Fruit fly (Drosophila melanogaster): ENCODE data around the gene CG31140.

Gene CG31140

dm6 chr3R:23933684-23934575 lies 29.1 kb upstream of the CG31140 start, which contains the start of gene CG5854 (continued):
- TF ChIP-seq MTF-1 (GFP tag; optimal IDR thresholded peaks at IDR 0.05; ENCODE audit: borderline replicate concordance) (peak; percentile 66), Elba2 (GFP tag; optimal IDR thresholded peaks at IDR 0.05) (no peak), Optix (GFP tag; IDR thresholded peaks at IDR 0.05) (peak; percentile 67; the same call in 2 of the 3 replicates), lbe (GFP tag; optimal IDR thresholded peaks at IDR 0.05) (peak; percentile 92), seq (GFP tag; IDR thresholded peaks at IDR 0.05) (peak; percentile 47; the same call in 1 of the 2 replicates), CG8765 (GFP tag; IDR thresholded peaks at IDR 0.05) (no peak), PHDP (tag; optimal IDR thresholded peaks at IDR 0.05) (peak; percentile 77), Sox100B (GFP tag; optimal IDR thresholded peaks at IDR 0.05) (peak; percentile 52), klu (GFP tag; IDR thresholded peaks at IDR 0.05) (no peak), Mrtf (GFP tag; IDR thresholded peaks at IDR 0.05) (peak; percentile 39; the same call in 1 of the 3 replicates), cad (GFP tag; optimal IDR thresholded peaks at IDR 0.05) (no peak), CG7839 (tag; optimal IDR thresholded peaks at IDR 0.05) (peak; percentile 70), CG13894 (tag; optimal IDR thresholded peaks at IDR 0.05) (no peak), CG34376 (GFP tag; optimal IDR thresholded peaks at IDR 0.05) (peak; percentile 64), Ptx1 (GFP tag; IDR thresholded peaks at IDR 0.05) (peak; percentile 66), dpn (GFP tag; optimal IDR thresholded peaks at IDR 0.05) (peak; percentile 54 to 85), CG11560 (tag; IDR thresholded peaks at IDR 0.05) (0 out of 3 replicates have a peak, but pooled peaks have one; percentile 8), dysf (GFP tag; IDR thresholded peaks at IDR 0.05) (peak; percentile 80), CG16779 (GFP tag; IDR thresholded peaks at IDR 0.05) (no peak), al (GFP tag; IDR thresholded peaks at IDR 0.05) (0 out of 2 replicates have a peak, but pooled peaks have one; percentile 6), vnd (GFP tag; IDR thresholded peaks at IDR 0.05; ENCODE audit: partially characterized antibody) (no peak), CG30431 (GFP tag; optimal IDR thresholded peaks at IDR 0.05) (peak; percentile 76), prd (optimal IDR thresholded peaks at IDR 0.05) (no peak), prd (GFP tag; IDR thresholded peaks at IDR 0.05) (peak; percentile 74), Side (GFP tag; optimal IDR thresholded peaks at IDR 0.05) (peak; percentile 73), BEAF-32 (GFP tag; optimal IDR thresholded peaks at IDR 0.05) (peak; percentile 52), CG11093 (GFP tag; IDR thresholded peaks at IDR 0.05) (0 out of 3 replicates have a peak, but pooled peaks have one; percentile 53), Hr78 (GFP tag; optimal IDR thresholded peaks at IDR 0.05) (peak in 1 of 2 experiments; percentile 18), CG10462 (GFP tag; optimal IDR thresholded peaks at IDR 0.05) (peak; percentile 65), cwo (GFP tag; optimal IDR thresholded peaks at IDR 0.05) (peak; percentile 68), CG11504 (tag; optimal IDR thresholded peaks at IDR 0.05) (peak; percentile 82), CG16815 (GFP tag; optimal IDR thresholded peaks at IDR 0.05) (peak; percentile 47), CG33213 (GFP tag; optimal IDR thresholded peaks at IDR 0.05) (peak; percentile 56), jumu (GFP tag; optimal IDR thresholded peaks at IDR 0.05) (peak; percentile 5), CG8281 (tag; optimal IDR thresholded peaks at IDR 0.05) (peak; percentile 36), Oaz (GFP tag; IDR thresholded peaks at IDR 0.05) (no peak), dmrt99B (tag; optimal IDR thresholded peaks at IDR 0.05) (peak; percentile 73), CG1602 (GFP tag; optimal IDR thresholded peaks at IDR 0.05) (peak; percentile 39), gcm (GFP tag; optimal IDR thresholded peaks at IDR 0.05) (peak; percentile 74), CG8359 (GFP tag; optimal IDR thresholded peaks at IDR 0.05; ENCODE audit: borderline replicate concordance) (no peak), Hand (GFP tag; optimal IDR thresholded peaks at IDR 0.05) (peak; percentile 49), H15 (GFP tag; IDR thresholded peaks at IDR 0.05) (peak; percentile 69; the same call in 2 of the 3 replicates), CG10274 (GFP tag; optimal IDR thresholded peaks at IDR 0.05) (peak; percentile 45), dimm (GFP tag; IDR thresholded peaks at IDR 0.05) (peak; percentile 5; the same call in 1 of the 2 replicates), CG17802 (tag; optimal IDR thresholded peaks at IDR 0.05) (peak; percentile 55), D (optimal IDR thresholded peaks at IDR 0.05) (no peak), D (GFP tag; optimal IDR thresholded peaks at IDR 0.05) (peak; percentile 74), zfh2 (GFP tag; optimal IDR thresholded peaks at IDR 0.05) (peak; percentile 17)

All from whole organism, embryonic.